Worm (Caenorhabditis elegans) whole organism, L2 larva: ENCODE results near the gene ivd-1.

Source experiments
- C34F6.9 ChIP-seq: fragments of 150-350 bp; optimal IDR thresholded peaks from 2 replicates; lab custom pipeline; 2014; ENCODE audit warnings: missing biosample characterization, missing genetic modification characterization
- F13H6.1 ChIP-seq: sonication (generic microtip); optimal IDR thresholded peaks from 2 replicates; lab custom pipeline; 2016; ENCODE audit warnings: missing genetic modification characterization, missing compliant biosample characterization
- R02D3.7 ChIP-seq: fragments of 150-350 bp; optimal IDR thresholded peaks from 2 replicates; lab custom pipeline; 2014; ENCODE audit warnings: missing biosample characterization, missing genetic modification characterization
- Y55F3AM.14 ChIP-seq: fragments of 200-800 bp; sonication (Bioruptor generic); optimal IDR thresholded peaks from 2 replicates; lab custom pipeline; 2018; ENCODE audit warnings: mild to moderate bottlenecking, missing genetic modification characterization, missing compliant biosample characterization
- ZK546.5 ChIP-seq: sonication (generic microtip); optimal IDR thresholded peaks from 2 replicates; lab custom pipeline; 2017; ENCODE audit warnings: missing biosample characterization, missing genetic modification characterization
- alr-1 ChIP-seq: fragments of 150-350 bp; optimal IDR thresholded peaks from 2 replicates; lab custom pipeline; 2014; ENCODE audit warnings: missing biosample characterization, missing genetic modification characterization
- aly-2 ChIP-seq: fragments of 150-350 bp; optimal IDR thresholded peaks from 2 replicates; lab custom pipeline; 2014; ENCODE audit warnings: missing biosample characterization, missing genetic modification characterization
- ama-1 ChIP-seq: fragments of 150-350 bp; optimal IDR thresholded peaks from 2 replicates; lab custom pipeline; 2018; ENCODE audit warnings: inconsistent platforms
- blmp-1 ChIP-seq: sonication (generic microtip); optimal IDR thresholded peaks from 2 replicates; lab custom pipeline; 2017; ENCODE audit warnings: missing genetic modification characterization, mild to moderate bottlenecking, missing compliant biosample characterization, antibody characterized with exemption, moderate library complexity; ENCODE audit not compliant: insufficient read depth
- ceh-16 ChIP-seq: fragments of 150-350 bp; optimal IDR thresholded peaks from 2 replicates; lab custom pipeline; 2014; ENCODE audit warnings: missing biosample characterization, missing genetic modification characterization
- ceh-82 ChIP-seq: fragments of 150-350 bp; optimal IDR thresholded peaks from 2 replicates; lab custom pipeline; 2014; ENCODE audit warnings: missing biosample characterization, missing genetic modification characterization
- crh-2 ChIP-seq: sonication (generic microtip); optimal IDR thresholded peaks from 2 replicates; lab custom pipeline; 2017; ENCODE audit warnings: missing biosample characterization, missing genetic modification characterization
- dmd-4 ChIP-seq: sonication (generic microtip); optimal IDR thresholded peaks from 2 replicates; lab custom pipeline; 2017; ENCODE audit warnings: missing biosample characterization, missing genetic modification characterization
- egl-27 ChIP-seq: sonication (generic microtip); optimal IDR thresholded peaks from 3 replicates; lab custom pipeline; 2017; ENCODE audit warnings: missing biosample characterization, missing genetic modification reagents, missing genetic modification characterization
- elt-1 ChIP-seq: fragments of 150-350 bp; optimal IDR thresholded peaks from 2 replicates; lab custom pipeline; 2014; ENCODE audit warnings: missing biosample characterization, missing genetic modification characterization
- elt-3 ChIP-seq: sonication (generic microtip); optimal IDR thresholded peaks from 2 replicates; lab custom pipeline; 2017; ENCODE audit warnings: missing biosample characterization, missing genetic modification characterization
- fos-1 ChIP-seq: fragments of 150-350 bp; optimal IDR thresholded peaks from 2 replicates; lab custom pipeline; 2014; ENCODE audit warnings: missing biosample characterization, missing genetic modification characterization
- gmeb-1 ChIP-seq: fragments of 150-350 bp; optimal IDR thresholded peaks from 2 replicates; lab custom pipeline; 2014; ENCODE audit warnings: missing biosample characterization, missing genetic modification characterization
- lin-11 ChIP-seq: fragments of 150-350 bp; sonication (generic microtip); optimal IDR thresholded peaks from 2 replicates; lab custom pipeline; 2014; ENCODE audit warnings: missing biosample characterization, missing genetic modification characterization, inconsistent platforms, mixed read lengths
- lin-13 ChIP-seq: fragments of 150-350 bp; optimal IDR thresholded peaks from 2 replicates; lab custom pipeline; 2014; ENCODE audit warnings: missing biosample characterization, missing genetic modification reagents, missing genetic modification characterization
- lin-39 ChIP-seq: fragments of 150-350 bp; optimal IDR thresholded peaks from 2 replicates; lab custom pipeline; 2014; ENCODE audit warnings: missing biosample characterization, missing genetic modification reagents, missing genetic modification characterization
- lsy-2 ChIP-seq, 2 experiments: fragments of 150-350 bp in 1 of 2; sonication (generic microtip) in 1 of 2; optimal IDR thresholded peaks; 2 replicates each; lab custom pipeline; 2014 to 2017; ENCODE audit warnings: missing biosample characterization in 2 of 2, missing genetic modification characterization in 2 of 2
- mab-5 ChIP-seq: fragments of 150-350 bp; optimal IDR thresholded peaks from 2 replicates; lab custom pipeline; 2014; ENCODE audit warnings: missing biosample characterization, missing genetic modification characterization
- mbf-1 ChIP-seq: sonication (generic microtip); optimal IDR thresholded peaks from 2 replicates; lab custom pipeline; 2017; ENCODE audit warnings: missing biosample characterization, missing genetic modification characterization
- mdl-1 ChIP-seq, 2 experiments: fragments of 150-350 bp in 1 of 2; sonication (generic microtip) in 1 of 2; optimal IDR thresholded peaks; 2 replicates each; lab custom pipeline; 2017; ENCODE audit warnings: missing biosample characterization in 2 of 2, missing genetic modification characterization in 2 of 2
- nhr-10 ChIP-seq: sonication (generic microtip); optimal IDR thresholded peaks from 2 replicates; lab custom pipeline; 2017; ENCODE audit warnings: missing biosample characterization, missing genetic modification characterization
- nhr-11 ChIP-seq: fragments of 150-350 bp; optimal IDR thresholded peaks from 2 replicates; lab custom pipeline; 2014; ENCODE audit warnings: missing biosample characterization, missing genetic modification characterization
- nhr-129 ChIP-seq: fragments of 150-350 bp; optimal IDR thresholded peaks from 2 replicates; lab custom pipeline; 2014; ENCODE audit warnings: missing biosample characterization, missing genetic modification characterization
- nhr-21 ChIP-seq: fragments of 150-350 bp; optimal IDR thresholded peaks from 2 replicates; lab custom pipeline; 2014; ENCODE audit warnings: missing biosample characterization, missing genetic modification characterization
- nhr-23 ChIP-seq: fragments of 150-350 bp; optimal IDR thresholded peaks from 2 replicates; lab custom pipeline; 2014; ENCODE audit warnings: missing biosample characterization, missing genetic modification reagents, missing genetic modification characterization
- nhr-237 ChIP-seq: fragments of 150-350 bp; optimal IDR thresholded peaks from 2 replicates; lab custom pipeline; 2014; ENCODE audit warnings: missing biosample characterization, missing genetic modification characterization
- nhr-25 ChIP-seq: fragments of 150-350 bp; sonication (generic microtip); optimal IDR thresholded peaks from 3 replicates; lab custom pipeline; 2014; ENCODE audit warnings: missing biosample characterization, missing genetic modification characterization
- nhr-6 ChIP-seq: fragments of 150-350 bp; optimal IDR thresholded peaks from 2 replicates; lab custom pipeline; 2014; ENCODE audit warnings: missing biosample characterization, missing genetic modification characterization
- nhr-77 ChIP-seq: fragments of 150-350 bp; optimal IDR thresholded peaks from 2 replicates; lab custom pipeline; 2014; ENCODE audit warnings: missing biosample characterization, missing genetic modification characterization
- peb-1 ChIP-seq: fragments of 150-350 bp; optimal IDR thresholded peaks from 2 replicates; lab custom pipeline; 2014; ENCODE audit warnings: missing biosample characterization, missing genetic modification characterization
- sem-4 ChIP-seq: fragments of 150-350 bp; optimal IDR thresholded peaks from 2 replicates; lab custom pipeline; 2014; ENCODE audit warnings: missing biosample characterization, missing genetic modification reagents, missing genetic modification characterization
- skn-1 ChIP-seq: sonication (generic microtip); optimal IDR thresholded peaks from 2 replicates; lab custom pipeline; 2017; ENCODE audit warnings: missing biosample characterization, missing genetic modification characterization
- sma-3 ChIP-seq: sonication (generic microtip); optimal IDR thresholded peaks from 2 replicates; lab custom pipeline; 2016; ENCODE audit warnings: missing genetic modification reagents, missing genetic modification characterization, missing compliant biosample characterization
- sma-9 ChIP-seq, 2 experiments: fragments of 150-350 bp in 1 of 2; sonication (generic microtip) in 1 of 2; optimal IDR thresholded peaks; 2 replicates each; lab custom pipeline; 2014 to 2016; ENCODE audit warnings: missing genetic modification characterization in 2 of 2, mild to moderate bottlenecking in 1 of 2, missing biosample characterization in 1 of 2, missing compliant biosample characterization in 1 of 2, missing genetic modification reagents in 1 of 2, moderate library complexity in 1 of 2
- snpc-4 ChIP-seq: fragments of 150-350 bp; optimal IDR thresholded peaks from 2 replicates; lab custom pipeline; 2014; ENCODE audit warnings: missing biosample characterization, missing genetic modification characterization
- unc-39 ChIP-seq: fragments of 150-350 bp; optimal IDR thresholded peaks from 2 replicates; lab custom pipeline; 2014; ENCODE audit warnings: missing biosample characterization, missing genetic modification characterization
- unc-55 ChIP-seq: fragments of 150-350 bp; sonication (generic microtip); optimal IDR thresholded peaks from 3 replicates; lab custom pipeline; 2014; ENCODE audit warnings: missing biosample characterization, missing genetic modification reagents, missing genetic modification characterization
- unc-62 ChIP-seq: fragments of 150-350 bp; optimal IDR thresholded peaks from 2 replicates; lab custom pipeline; 2014; ENCODE audit warnings: missing biosample characterization, missing genetic modification reagents, missing genetic modification characterization
- zag-1 ChIP-seq: fragments of 150-350 bp; optimal IDR thresholded peaks from 2 replicates; lab custom pipeline; 2014; ENCODE audit warnings: missing biosample characterization, missing genetic modification characterization
- ztf-1 ChIP-seq: fragments of 200-800 bp; sonication (Bioruptor generic); conservative IDR thresholded peaks from 2 replicates; pipeline ENCODE4 v1.3.6; 2022; ENCODE audit warnings: missing genetic modification characterization, missing compliant biosample characterization
- ztf-11 ChIP-seq: sonication (generic microtip); optimal IDR thresholded peaks from 2 replicates; lab custom pipeline; 2017; ENCODE audit warnings: missing biosample characterization, missing genetic modification characterization
- ztf-4 ChIP-seq: fragments of 150-350 bp; optimal IDR thresholded peaks from 2 replicates; lab custom pipeline; 2014; ENCODE audit warnings: missing biosample characterization, missing genetic modification characterization

ivd-1 gene

DNA sequence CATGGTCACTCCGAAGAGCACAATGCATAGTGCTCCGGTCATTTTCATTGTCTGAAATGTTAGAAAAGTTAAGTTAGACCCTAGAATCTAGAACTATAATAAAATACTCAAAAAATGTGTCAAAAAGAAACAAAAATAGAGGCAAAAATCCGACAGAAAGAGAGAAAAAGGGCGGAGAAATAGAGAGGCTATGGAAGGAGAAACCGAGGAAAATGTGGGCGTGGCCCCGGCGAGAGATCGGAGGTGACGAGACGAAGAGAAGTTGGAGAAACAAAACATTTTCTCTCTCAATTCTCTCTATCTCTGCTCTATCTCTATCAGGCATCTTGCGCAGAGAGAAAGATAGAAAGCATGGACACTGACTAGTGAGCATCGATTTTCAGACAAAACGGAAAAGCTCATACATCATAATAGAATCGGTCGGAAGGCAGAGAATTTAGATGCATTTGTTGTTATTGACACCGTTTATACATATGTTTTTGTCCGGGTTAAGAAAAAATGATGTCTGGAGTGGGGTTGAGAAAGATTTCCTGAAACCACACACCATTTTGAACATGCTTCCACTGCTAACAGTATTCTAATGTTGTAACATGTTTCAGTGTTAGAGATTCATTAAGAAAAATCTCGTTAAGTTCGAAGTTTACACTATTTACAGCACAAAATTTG is 14.7 kb upstream of the ivd-1 start, which contains the start of gene C02B10.3 (continued):
- TF ChIP-seq nhr-25 (tag; lab: Kevin White, UChicago) (no peak), mbf-1 (tag; lab: Kevin White, UChicago) (no peak), ztf-4 (tag; lab: Kevin White, UChicago) (no peak)
- TF ChIP-seq, all 48 proteins: peak for 10

DNA sequence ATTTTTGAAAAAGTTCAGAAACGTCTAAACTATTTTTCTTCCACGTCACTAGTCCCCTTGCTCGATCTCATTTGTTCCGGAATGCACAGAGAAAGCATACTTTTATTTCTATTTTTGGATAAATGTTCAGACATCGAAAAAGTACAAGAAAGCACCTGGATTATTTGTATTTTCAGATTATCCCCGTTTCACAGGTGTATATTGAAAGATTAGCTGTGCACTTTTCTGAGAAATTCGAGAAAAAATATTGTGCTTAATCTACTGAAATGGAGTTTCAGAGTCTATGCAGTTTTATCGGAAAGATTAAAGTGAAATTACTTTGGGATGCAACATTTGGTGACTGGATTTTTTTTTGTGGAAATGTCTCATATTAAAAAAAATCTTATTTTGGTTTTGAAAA is 13.3 kb upstream of the ivd-1 start:
- TF ChIP-seq egl-27 (no peak), nhr-11 (no peak), lin-11 (tag; lab: Kevin White, UChicago) (no peak), dmd-4 (no peak), snpc-4 (tag; lab: Kevin White, UChicago) (no peak), ztf-1 (GFP tag; lab: Robert Waterston, UW) (no peak), Y55F3AM.14 (GFP tag; lab: Kevin White, UChicago) (no peak), alr-1 (no peak), mdl-1 (tag; optimal IDR thresholded peaks at IDR 0.05; lab: Kevin White, UChicago) (no peak)
- TF ChIP-seq, all 48 proteins: peak for 0

DNA sequence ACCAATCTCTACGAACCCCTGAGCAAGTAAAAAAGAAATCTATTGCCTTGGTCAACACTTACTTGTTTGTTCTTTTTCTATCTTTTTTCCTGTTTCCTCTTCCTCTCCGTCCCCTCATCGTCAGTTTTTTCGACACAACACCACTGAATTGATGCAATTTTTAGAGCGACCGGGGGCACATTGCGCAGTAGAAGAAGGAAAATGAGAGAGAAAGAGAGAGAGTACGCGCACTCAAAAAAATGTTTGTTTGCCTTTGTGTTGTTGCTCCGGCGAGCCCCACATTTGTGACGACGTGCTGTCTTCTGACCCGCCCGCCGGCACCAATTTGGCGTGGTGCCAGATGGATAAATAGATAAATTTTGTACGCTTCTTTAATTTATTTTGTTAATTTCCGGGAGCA is 11.5 kb upstream of the ivd-1 start:
- peak; percentile 39 for TF ChIP-seq C34F6.9 (tag; lab: Kevin White, UChicago)
- no peak for TF ChIP-seq nhr-25 (tag; lab: Kevin White, UChicago)
- no peak for TF ChIP-seq elt-3 (tag; lab: Kevin White, UChicago)
- no peak for TF ChIP-seq blmp-1 (tag; lab: Kevin White, UChicago)
- no peak for TF ChIP-seq nhr-21 (tag; lab: Kevin White, UChicago)
- peak; percentile 64 for TF ChIP-seq nhr-129 (tag; lab: Kevin White, UChicago)
- TF ChIP-seq nhr-77: no peak
- TF ChIP-seq nhr-237 (tag; lab: Kevin White, UChicago): no peak
- TF ChIP-seq mab-5 (tag; lab: Kevin White, UChicago): no peak
- TF ChIP-seq unc-55 (GFP tag; lab: Kevin White, UChicago): peak; percentile 5
- TF ChIP-seq snpc-4 (tag; lab: Kevin White, UChicago): no peak
- TF ChIP-seq mdl-1 (tag; optimal IDR thresholded peaks at IDR 0.05; lab: Kevin White, UChicago): no peak
- TF ChIP-seq aly-2 (tag; lab: Kevin White, UChicago): no peak
- no peak for TF ChIP-seq nhr-23 (tag; lab: Kevin White, UChicago)
- no peak for TF ChIP-seq unc-39 (tag; lab: Kevin White, UChicago)
- peak; percentile 41 for TF ChIP-seq lin-11 (tag; lab: Kevin White, UChicago)
- no peak for TF ChIP-seq mbf-1 (tag; lab: Kevin White, UChicago)
- TF ChIP-seq nhr-6: no peak
- TF ChIP-seq Y55F3AM.14 (GFP tag; lab: Kevin White, UChicago): peak; percentile 66
- no peak for TF ChIP-seq ztf-11 (tag; lab: Kevin White, UChicago)
- no peak for TF ChIP-seq nhr-11
- TF ChIP-seq ztf-4 (tag; lab: Kevin White, UChicago): peak; percentile 43
- no peak for TF ChIP-seq R02D3.7
- TF ChIP-seq gmeb-1 (tag; lab: Kevin White, UChicago): no peak
- no peak for TF ChIP-seq alr-1
- peak; percentile 16 for TF ChIP-seq sma-9 (GFP tag; optimal IDR thresholded peaks at IDR 0.05; lab: Kevin White, UChicago)
- no peak for TF ChIP-seq sma-9 (tag; optimal IDR thresholded peaks at IDR 0.05; lab: Kevin White, UChicago)
- TF ChIP-seq skn-1 (tag; lab: Kevin White, UChicago): no peak
- TF ChIP-seq peb-1: no peak
- peak; percentile 50 for TF ChIP-seq F13H6.1 (tag; lab: Kevin White, UChicago)
- no peak for TF ChIP-seq elt-1 (tag; lab: Kevin White, UChicago)
- TF ChIP-seq sem-4: no peak
- TF ChIP-seq ama-1 (lab: Kevin White, UChicago): no peak
- no peak for TF ChIP-seq nhr-10 (tag; lab: Kevin White, UChicago)
- no peak for TF ChIP-seq ZK546.5
- TF ChIP-seq crh-2 (tag; lab: Kevin White, UChicago): peak; percentile 0
- no peak for TF ChIP-seq ztf-1 (GFP tag; lab: Robert Waterston, UW)
- TF ChIP-seq zag-1 (tag; lab: Kevin White, UChicago): peak; percentile 37
- TF ChIP-seq ceh-82: no peak
- no peak for TF ChIP-seq ceh-16 (tag; lab: Kevin White, UChicago)
- TF ChIP-seq lsy-2 (tag; optimal IDR thresholded peaks at IDR 0.05; lab: Kevin White, UChicago): peak in 1 of 2 experiments; percentile 39
- TF ChIP-seq lin-39 (tag; lab: Kevin White, UChicago): no peak
- no peak for TF ChIP-seq unc-62
- TF ChIP-seq sma-3 (GFP tag; lab: Kevin White, UChicago): no peak
- no peak for TF ChIP-seq fos-1
- TF ChIP-seq lin-13: peak; percentile 4
